Worm (Caenorhabditis elegans) whole organism, L1 larva: ENCODE measurements around the gene fln-1.
A peak's percentile ranks its signal among the peaks of the same experiment; 100 is the strongest.

ENCODE experiments used
- C04F5.9 ChIP-seq: sonication (generic microtip); optimal IDR thresholded peaks from 2 replicates; lab custom pipeline; 2016; ENCODE audit warnings: missing genetic modification characterization, missing compliant biosample characterization
- F16B12.6 ChIP-seq: fragments of 150-350 bp; optimal IDR thresholded peaks from 2 replicates; lab custom pipeline; 2014; ENCODE audit warnings: missing biosample characterization, missing genetic modification characterization
- Y116A8C.19 ChIP-seq: sonication (generic microtip); optimal IDR thresholded peaks from 2 replicates; lab custom pipeline; 2016; ENCODE audit warnings: missing compliant biosample characterization, missing genetic modification characterization, borderline replicate concordance
- alr-1 ChIP-seq: fragments of 200-800 bp; sonication (Bioruptor generic); optimal IDR thresholded peaks from 2 replicates; lab custom pipeline; 2018; ENCODE audit warnings: borderline replicate concordance, mild to moderate bottlenecking, missing genetic modification characterization, missing compliant biosample characterization
- aly-2 ChIP-seq: fragments of 150-350 bp; optimal IDR thresholded peaks from 2 replicates; lab custom pipeline; 2014; ENCODE audit warnings: missing biosample characterization, missing genetic modification characterization
- ama-1 ChIP-seq: fragments of 150-350 bp; optimal IDR thresholded peaks from 2 replicates; lab custom pipeline; 2014
- blmp-1 ChIP-seq: fragments of 150-350 bp; optimal IDR thresholded peaks from 2 replicates; lab custom pipeline; 2014; ENCODE audit warnings: missing biosample characterization, missing genetic modification characterization
- ceh-63 ChIP-seq: fragments of 200-800 bp; sonication (Bioruptor generic); optimal IDR thresholded peaks from 2 replicates; lab custom pipeline; 2018; ENCODE audit warnings: mild to moderate bottlenecking, missing genetic modification characterization, missing compliant biosample characterization
- ceh-90 ChIP-seq: sonication (generic microtip); optimal IDR thresholded peaks from 2 replicates; lab custom pipeline; 2016; ENCODE audit warnings: missing genetic modification characterization, missing compliant biosample characterization
- ces-1 ChIP-seq: fragments of 150-350 bp; optimal IDR thresholded peaks from 2 replicates; lab custom pipeline; 2014; ENCODE audit warnings: missing biosample characterization, missing genetic modification reagents, missing genetic modification characterization
- dpl-1 ChIP-seq, 3 experiments: fragments of 150-350 bp in 2 of 3; sonication (generic microtip) in 1 of 3; optimal IDR thresholded peaks; 2 replicates each; lab custom pipeline; 2014 to 2017; ENCODE audit warnings: missing biosample characterization in 3 of 3, missing genetic modification characterization in 3 of 3, missing genetic modification reagents in 3 of 3
- efl-1 ChIP-seq, 4 experiments: fragments of 150-350 bp; optimal IDR thresholded peaks in 3 of 4; peaks in 1 of 4; 1 replicate in 1 of 4; 2 replicates in 3 of 4; lab custom pipeline; 2014; ENCODE audit warnings: missing biosample characterization in 2 of 4, missing genetic modification characterization in 2 of 4, missing genetic modification reagents in 2 of 4
- egl-27 ChIP-seq, 2 experiments: fragments of 150-350 bp in 1 of 2; sonication (generic microtip); optimal IDR thresholded peaks; 3 replicates each; lab custom pipeline; 2017 to 2018; ENCODE audit warnings: missing biosample characterization in 2 of 2, missing genetic modification characterization in 2 of 2, missing genetic modification reagents in 2 of 2
- elt-2 ChIP-seq: sonication (generic microtip); optimal IDR thresholded peaks from 2 replicates; lab custom pipeline; 2016; ENCODE audit warnings: missing genetic modification characterization, mild to moderate bottlenecking, inconsistent platforms, missing compliant biosample characterization, missing genetic modification reagents
- elt-3 ChIP-seq, 6 experiments: fragments of 150-350 bp in 1 of 6; sonication (generic microtip); optimal IDR thresholded peaks; 2 replicates each; lab custom pipeline; 2017 to 2018; ENCODE audit warnings: missing biosample characterization in 6 of 6, missing genetic modification characterization in 6 of 6, inconsistent platforms in 1 of 6
- ets-5 ChIP-seq: fragments of 200-800 bp; sonication (Bioruptor generic); IDR thresholded peaks from 2 replicates; pipeline ENCODE4 v1.3.6; 2022; ENCODE audit warnings: missing genetic modification characterization, missing compliant biosample characterization
- fkh-4 ChIP-seq: sonication (generic microtip); optimal IDR thresholded peaks from 2 replicates; lab custom pipeline; 2016; ENCODE audit warnings: missing compliant biosample characterization, missing genetic modification characterization, borderline replicate concordance
- fkh-8 ChIP-seq: sonication (generic microtip); optimal IDR thresholded peaks from 2 replicates; lab custom pipeline; 2016; ENCODE audit warnings: mild to moderate bottlenecking, missing genetic modification characterization, missing compliant biosample characterization
- hlh-4 ChIP-seq: sonication (generic microtip); optimal IDR thresholded peaks from 2 replicates; lab custom pipeline; 2016; ENCODE audit warnings: mild to moderate bottlenecking, missing genetic modification characterization, missing compliant biosample characterization
- irx-1 ChIP-seq: sonication (generic microtip); optimal IDR thresholded peaks from 2 replicates; lab custom pipeline; 2016; ENCODE audit warnings: missing genetic modification characterization, missing compliant biosample characterization
- isw-1 ChIP-seq: fragments of 200-800 bp; sonication (Bioruptor generic); IDR thresholded peaks from 2 replicates; pipeline ENCODE4 v1.3.6; 2022; ENCODE audit warnings: missing genetic modification characterization, missing compliant biosample characterization
- jun-1 ChIP-seq: fragments of 150-350 bp; optimal IDR thresholded peaks from 2 replicates; lab custom pipeline; 2014; ENCODE audit warnings: missing biosample characterization, missing genetic modification reagents, missing genetic modification characterization
- lin-14 ChIP-seq: fragments of 200-800 bp; sonication (Bioruptor generic); optimal IDR thresholded peaks from 2 replicates; lab custom pipeline; 2018; ENCODE audit warnings: mild to moderate bottlenecking, missing genetic modification characterization, moderate library complexity, missing compliant biosample characterization
- lin-15B ChIP-seq: fragments of 150-350 bp; sonication (generic microtip); optimal IDR thresholded peaks from 3 replicates; lab custom pipeline; 2014; ENCODE audit warnings: missing biosample characterization, missing genetic modification characterization
- mab-9 ChIP-seq: fragments of 200-800 bp; sonication (Bioruptor generic); IDR thresholded peaks from 2 replicates; pipeline ENCODE4 v1.3.6; 2022; ENCODE audit warnings: missing genetic modification reagents, missing genetic modification characterization, missing compliant biosample characterization
- mdl-1 ChIP-seq, 2 experiments: fragments of 150-350 bp; optimal IDR thresholded peaks; 2 replicates each; lab custom pipeline; 2014 to 2017; ENCODE audit warnings: missing biosample characterization in 2 of 2, missing genetic modification characterization in 2 of 2, inconsistent platforms in 1 of 2
- mep-1 ChIP-seq: fragments of 150-350 bp; optimal IDR thresholded peaks from 2 replicates; lab custom pipeline; 2014; ENCODE audit warnings: missing biosample characterization, missing genetic modification characterization
- nhr-19 ChIP-seq: fragments of 200-800 bp; sonication (Bioruptor generic); conservative IDR thresholded peaks from 2 replicates; pipeline ENCODE4 v1.3.6; 2022; ENCODE audit warnings: missing genetic modification characterization, missing compliant biosample characterization
- nhr-20 ChIP-seq: sonication (generic microtip); optimal IDR thresholded peaks from 2 replicates; lab custom pipeline; 2016; ENCODE audit warnings: mild to moderate bottlenecking, missing genetic modification characterization, missing compliant biosample characterization
- nhr-237 ChIP-seq: fragments of 150-350 bp; optimal IDR thresholded peaks from 2 replicates; lab custom pipeline; 2014; ENCODE audit warnings: missing biosample characterization, missing genetic modification characterization
- nhr-47 ChIP-seq: sonication (generic microtip); optimal IDR thresholded peaks from 2 replicates; lab custom pipeline; 2016; ENCODE audit warnings: mild to moderate bottlenecking, missing genetic modification characterization, moderate library complexity, missing compliant biosample characterization
- nhr-76 ChIP-seq: sonication (generic microtip); optimal IDR thresholded peaks from 2 replicates; lab custom pipeline; 2017; ENCODE audit warnings: missing biosample characterization, missing genetic modification characterization
- nhr-85 ChIP-seq: sonication (generic microtip); peaks from one replicate; lab custom pipeline; 2016; ENCODE audit warnings: missing genetic modification characterization, inconsistent platforms, missing compliant biosample characterization
- nhr-90 ChIP-seq: sonication (generic microtip); optimal IDR thresholded peaks from 2 replicates; lab custom pipeline; 2016; ENCODE audit warnings: mild to moderate bottlenecking, missing genetic modification characterization, missing compliant biosample characterization; ENCODE audit not compliant: poor library complexity
- pag-3 ChIP-seq: sonication (generic microtip); optimal IDR thresholded peaks from 2 replicates; lab custom pipeline; 2017; ENCODE audit warnings: missing genetic modification characterization, mild to moderate bottlenecking, missing compliant biosample characterization, antibody characterized with exemption, borderline replicate concordance; ENCODE audit not compliant: insufficient read depth
- pqm-1 ChIP-seq: sonication (generic microtip); optimal IDR thresholded peaks from 3 replicates; lab custom pipeline; 2017; ENCODE audit warnings: missing biosample characterization, missing genetic modification characterization
- skn-1 ChIP-seq: fragments of 150-350 bp; optimal IDR thresholded peaks from 2 replicates; lab custom pipeline; 2014; ENCODE audit warnings: missing biosample characterization, missing genetic modification characterization
- sox-4 ChIP-seq: sonication (generic microtip); optimal IDR thresholded peaks from 2 replicates; lab custom pipeline; 2016; ENCODE audit warnings: missing genetic modification characterization, missing compliant biosample characterization
- sup-37 ChIP-seq: fragments of 200-800 bp; sonication (Bioruptor generic); optimal IDR thresholded peaks from 2 replicates; lab custom pipeline; 2018; ENCODE audit warnings: mild to moderate bottlenecking, missing genetic modification characterization, missing compliant biosample characterization
- tlp-1 ChIP-seq: fragments of 150-350 bp; optimal IDR thresholded peaks from 2 replicates; lab custom pipeline; 2014; ENCODE audit warnings: missing biosample characterization, missing genetic modification characterization
- unc-30 ChIP-seq: sonication (generic microtip); optimal IDR thresholded peaks from 2 replicates; lab custom pipeline; 2017; ENCODE audit warnings: missing biosample characterization, missing genetic modification characterization
- unc-62 ChIP-seq: fragments of 150-350 bp; optimal IDR thresholded peaks from 2 replicates; lab custom pipeline; 2014; ENCODE audit warnings: missing biosample characterization, missing genetic modification reagents, missing genetic modification characterization
- unc-98 ChIP-seq: fragments of 200-800 bp; sonication (Bioruptor generic); IDR thresholded peaks from 2 replicates; pipeline ENCODE4 v1.3.6; 2022; ENCODE audit warnings: missing genetic modification characterization, missing compliant biosample characterization
- vab-15 ChIP-seq: sonication (generic microtip); optimal IDR thresholded peaks from 2 replicates; lab custom pipeline; 2017; ENCODE audit warnings: missing genotype, mild to moderate bottlenecking, missing genetic modification characterization, missing compliant biosample characterization
- xbp-1 ChIP-seq: sonication (generic microtip); optimal IDR thresholded peaks from 2 replicates; lab custom pipeline; 2016; ENCODE audit warnings: missing genetic modification characterization, missing compliant biosample characterization
- ztf-4 ChIP-seq: fragments of 150-350 bp; optimal IDR thresholded peaks from 2 replicates; lab custom pipeline; 2014; ENCODE audit warnings: missing biosample characterization, missing genetic modification characterization

Gene fln-1

ce11 chrIV:420686-421085, 44.9 kb upstream of the fln-1 start:
- TF ChIP-seq ets-5 (GFP tag; lab: Robert Waterston, UW) (no peak), ceh-90 (tag; lab: Kevin White, UChicago) (no peak), irx-1 (tag; lab: Kevin White, UChicago) (no peak), F16B12.6 (tag; lab: Kevin White, UChicago) (no peak), efl-1 (optimal IDR thresholded peaks at IDR 0.05; lab: Kevin White, UChicago) (no peak), efl-1 (GFP tag; optimal IDR thresholded peaks at IDR 0.05 in 1 of 2; lab: Kevin White, UChicago) (peak in 1 of 2 experiments; percentile 86), mab-9 (no peak), Y116A8C.19 (tag; lab: Kevin White, UChicago) (no peak)
- TF ChIP-seq, all 84 proteins: peak for 1

ce11 chrIV:419674-420073, 43.9 kb upstream of the fln-1 start, which contains the start of gene eri-1:
Gene eri-1, minus strand, starts transcription at chrIV:419958.
- TF ChIP-seq elt-3 (tag; optimal IDR thresholded peaks at IDR 0.05; lab: Kevin White, UChicago) (no peak), mep-1 (tag; lab: Kevin White, UChicago) (no peak), fkh-8 (no peak), nhr-90 (tag; lab: Kevin White, UChicago) (no peak), pqm-1 (tag; lab: Kevin White, UChicago) (no peak), ztf-4 (tag; lab: Kevin White, UChicago) (no peak)

ce11 chrIV:410420-410891, 34.6 kb upstream of the fln-1 start, which contains the start of gene T07A9.12:
Gene T07A9.12, plus strand, starts transcription at chrIV:410867.
- TF ChIP-seq mdl-1 (tag; optimal IDR thresholded peaks at IDR 0.05; lab: Kevin White, UChicago) (peak in 1 of 2 experiments; percentile 50), C04F5.9 (peak; percentile 51), elt-2 (tag; lab: Kevin White, UChicago) (peak; percentile 66), pqm-1 (tag; lab: Kevin White, UChicago) (peak; percentile 0), efl-1 (optimal IDR thresholded peaks at IDR 0.05; lab: Kevin White, UChicago) (peak; percentile 76 to 84), efl-1 (GFP tag; optimal IDR thresholded peaks at IDR 0.05 in 1 of 2; lab: Kevin White, UChicago) (peak; percentile 41 to 92), unc-62 (GFP tag; lab: Kevin White, UChicago) (no peak), tlp-1 (tag; lab: Kevin White, UChicago) (no peak), lin-14 (GFP tag; lab: Kevin White, UChicago) (no peak), Y116A8C.19 (tag; lab: Kevin White, UChicago) (peak; percentile 41), unc-98 (GFP tag; lab: Robert Waterston, UW) (peak; percentile 71), ces-1 (GFP tag; lab: Kevin White, UChicago) (no peak), sup-37 (GFP tag; lab: Kevin White, UChicago) (no peak), nhr-47 (tag; lab: Kevin White, UChicago) (peak; percentile 81), isw-1 (GFP tag; lab: Robert Waterston, UW) (peak; percentile 47), pag-3 (tag; lab: Kevin White, UChicago) (no peak), skn-1 (tag; lab: Kevin White, UChicago) (peak; percentile 44), egl-27 (tag; optimal IDR thresholded peaks at IDR 0.05; lab: Kevin White, UChicago) (peak in 1 of 2 experiments; percentile 50), elt-3 (tag; optimal IDR thresholded peaks at IDR 0.05; lab: Kevin White, UChicago) (no peak), aly-2 (tag; lab: Kevin White, UChicago) (peak; percentile 36), nhr-76 (tag; lab: Kevin White, UChicago) (no peak), nhr-85 (peak; percentile 78), blmp-1 (tag; lab: Kevin White, UChicago) (peak; percentile 32), lin-15B (peak; percentile 17), sox-4 (tag; lab: Kevin White, UChicago) (peak; percentile 55), alr-1 (no peak), nhr-237 (tag; lab: Kevin White, UChicago) (peak; percentile 42), ama-1 (lab: Kevin White, UChicago) (no peak), hlh-4 (tag; lab: Kevin White, UChicago) (no peak), fkh-8 (peak; percentile 83), nhr-20 (tag; lab: Kevin White, UChicago) (peak; percentile 81), dpl-1 (GFP tag; optimal IDR thresholded peaks at IDR 0.05; lab: Kevin White, UChicago) (peak; percentile 38 to 42 (median 42)), fkh-4 (no peak), nhr-19 (peak; percentile 73), ets-5 (GFP tag; lab: Robert Waterston, UW) (no peak), ceh-63 (no peak), ceh-90 (tag; lab: Kevin White, UChicago) (peak; percentile 33), jun-1 (peak; percentile 63), vab-15 (tag; lab: Kevin White, UChicago) (peak; percentile 83), xbp-1 (tag; lab: Kevin White, UChicago) (peak; percentile 69), unc-30 (tag; lab: Kevin White, UChicago) (no peak)
